Fruit fly (Drosophila melanogaster) whole organism, embryonic: ENCODE data around the gene CG42393.

Experiments
- Blimp-1 ChIP-seq: fragments of 200-800 bp; sonication (Bioruptor generic); optimal IDR thresholded peaks from 3 replicates; lab custom pipeline; 2018; ENCODE audit warnings: missing biosample characterization, missing genetic modification characterization, mild to moderate bottlenecking, moderate library complexity, missing genetic modification reagents
- CG10366 ChIP-seq: fragments of 200-800 bp; sonication (Bioruptor generic); IDR thresholded peaks from 2 replicates; pipeline ENCODE4 v1.3.6; 2022; ENCODE audit warnings: missing biosample characterization, missing genetic modification characterization
- CG10959 ChIP-seq: fragments of 200-800 bp; sonication (Bioruptor generic); IDR thresholded peaks from 2 replicates; pipeline ENCODE4 v1.3.6; 2022; ENCODE audit warnings: missing biosample characterization, missing genetic modification characterization
- CG11085 ChIP-seq: fragments of 200-800 bp; sonication (Bioruptor generic); IDR thresholded peaks from 2 replicates; pipeline ENCODE4 v1.3.6; 2022; ENCODE audit warnings: missing biosample characterization, missing genetic modification characterization
- CG11696 ChIP-seq: fragments of 200-800 bp; sonication (Bioruptor generic); IDR thresholded peaks from 2 replicates; pipeline ENCODE4 v1.3.6; 2022; ENCODE audit warnings: missing biosample characterization, missing genetic modification characterization
- CG1233 ChIP-seq: fragments of 200-800 bp; sonication (Bioruptor generic); optimal IDR thresholded peaks from 4 replicates; lab custom pipeline; 2018; ENCODE audit warnings: missing biosample characterization, mild to moderate bottlenecking, missing genetic modification characterization
- CG12659 ChIP-seq: fragments of 200-800 bp; sonication (Bioruptor generic); optimal IDR thresholded peaks from 3 replicates; lab custom pipeline; 2017; ENCODE audit warnings: mild to moderate bottlenecking, missing biosample characterization, missing genetic modification reagents, missing genetic modification characterization
- CG14965 ChIP-seq: fragments of 200-800 bp; sonication (Bioruptor generic); optimal IDR thresholded peaks from 2 replicates; lab custom pipeline; 2016; ENCODE audit warnings: missing biosample characterization, missing genetic modification characterization, borderline replicate concordance
- CG15073 ChIP-seq: fragments of 200-800 bp; sonication (Bioruptor generic); optimal IDR thresholded peaks from 2 replicates; lab custom pipeline; 2016; ENCODE audit warnings: missing biosample characterization, missing genetic modification characterization
- CG17829 ChIP-seq: fragments of 200-800 bp; optimal IDR thresholded peaks from 2 replicates; lab custom pipeline; 2019; ENCODE audit warnings: missing biosample characterization, mild to moderate bottlenecking, missing genetic modification characterization, moderate library complexity
- CG18764 ChIP-seq: fragments of 200-800 bp; sonication (Bioruptor generic); optimal IDR thresholded peaks from 3 replicates; lab custom pipeline; 2016; ENCODE audit warnings: missing biosample characterization, missing genetic modification characterization
- CG2116 ChIP-seq: fragments of 200-800 bp; sonication (Bioruptor generic); optimal IDR thresholded peaks from 3 replicates; lab custom pipeline; 2018; ENCODE audit warnings: missing biosample characterization, mild to moderate bottlenecking, missing genetic modification characterization
- CG31224 ChIP-seq: fragments of 200-800 bp; sonication (Bioruptor generic); IDR thresholded peaks from 2 replicates; pipeline ENCODE4 v1.3.6; 2022; ENCODE audit warnings: missing biosample characterization, missing genetic modification characterization
- CG3281 ChIP-seq: fragments of 200-800 bp; sonication (Bioruptor generic); optimal IDR thresholded peaks from 3 replicates; lab custom pipeline; 2017; ENCODE audit warnings: missing biosample characterization, mild to moderate bottlenecking, missing genetic modification characterization
- CG34422 ChIP-seq: fragments of 200-800 bp; sonication (Bioruptor generic); IDR thresholded peaks from 3 replicates; pipeline ENCODE4 v1.3.6; 2022; ENCODE audit warnings: missing biosample characterization, missing genetic modification characterization
- CG4360 ChIP-seq: fragments of 200-800 bp; sonication (Bioruptor generic); IDR thresholded peaks from 2 replicates; pipeline ENCODE4 v1.3.6; 2022; ENCODE audit warnings: missing biosample characterization, missing genetic modification characterization
- CG4617 ChIP-seq: fragments of 200-800 bp; sonication (Bioruptor generic); optimal IDR thresholded peaks from 3 replicates; lab custom pipeline; 2016; ENCODE audit warnings: missing biosample characterization, missing genetic modification characterization, borderline replicate concordance
- CG4730 ChIP-seq: fragments of 200-800 bp; sonication (Bioruptor generic); IDR thresholded peaks from 2 replicates; pipeline ENCODE4 v1.3.6; 2022; ENCODE audit warnings: missing biosample characterization, missing genetic modification characterization
- CG5245 ChIP-seq: fragments of 200-800 bp; sonication (Bioruptor generic); optimal IDR thresholded peaks from 3 replicates; lab custom pipeline; 2016; ENCODE audit warnings: missing biosample characterization, missing genetic modification characterization
- CG6791 ChIP-seq: fragments of 200-800 bp; sonication (Bioruptor generic); IDR thresholded peaks from 3 replicates; pipeline ENCODE4 v1.3.6; 2022; ENCODE audit warnings: missing biosample characterization, missing genetic modification characterization; ENCODE audit not compliant: partially characterized antibody
- CG7357 ChIP-seq: fragments of 200-800 bp; sonication (Bioruptor generic); IDR thresholded peaks from 3 replicates; pipeline ENCODE4 v1.3.6; 2022; ENCODE audit warnings: missing biosample characterization, missing genetic modification characterization
- CG7372 ChIP-seq: fragments of 200-800 bp; sonication (Bioruptor generic); IDR thresholded peaks from 2 replicates; pipeline ENCODE4 v1.3.6; 2022; ENCODE audit warnings: missing biosample characterization, missing genetic modification characterization
- CG8089 ChIP-seq: fragments of 200-800 bp; sonication (Bioruptor generic); optimal IDR thresholded peaks from 3 replicates; lab custom pipeline; 2016; ENCODE audit warnings: missing biosample characterization, missing genetic modification characterization
- CoRest ChIP-seq: fragments of 200-800 bp; sonication (Bioruptor generic); optimal IDR thresholded peaks from 3 replicates; lab custom pipeline; 2018; ENCODE audit warnings: missing biosample characterization, mild to moderate bottlenecking, missing genetic modification characterization, moderate library complexity
- Dbx ChIP-seq: fragments of 200-800 bp; sonication (Bioruptor generic); IDR thresholded peaks from 3 replicates; pipeline ENCODE4 v1.3.6; 2022; ENCODE audit warnings: missing biosample characterization, missing genetic modification characterization
- HmgZ ChIP-seq: fragments of 200-800 bp; sonication (Bioruptor generic); optimal IDR thresholded peaks from 2 replicates; lab custom pipeline; 2018; ENCODE audit warnings: missing biosample characterization, mild to moderate bottlenecking, missing genetic modification characterization
- Hr3 ChIP-seq: fragments of 200-800 bp; sonication (Bioruptor generic); optimal IDR thresholded peaks from 3 replicates; lab custom pipeline; 2016; ENCODE audit warnings: missing biosample characterization, missing genetic modification characterization
- Lhr ChIP-seq: fragments of 200-800 bp; sonication (Bioruptor generic); optimal IDR thresholded peaks from 3 replicates; lab custom pipeline; 2017; ENCODE audit warnings: mild to moderate bottlenecking, missing biosample characterization, missing genetic modification reagents, missing genetic modification characterization
- MBD-R2 ChIP-seq: fragments of 200-800 bp; sonication (Bioruptor generic); IDR thresholded peaks from 2 replicates; pipeline ENCODE4 v1.3.6; 2022; ENCODE audit warnings: missing biosample characterization, missing genetic modification characterization
- Mad ChIP-seq: fragments of 200-800 bp; sonication (Bioruptor generic); optimal IDR thresholded peaks from 2 replicates; lab custom pipeline; 2016; ENCODE audit warnings: missing biosample characterization, missing genetic modification characterization
- Optix ChIP-seq: fragments of 200-800 bp; sonication (Bioruptor generic); IDR thresholded peaks from 3 replicates; pipeline ENCODE4 v1.3.6; 2022; ENCODE audit warnings: missing biosample characterization, missing genetic modification characterization
- Pdp1 ChIP-seq, 2 experiments: fragments of 200-800 bp; sonication (Bioruptor generic); optimal IDR thresholded peaks; 3 replicates each; lab custom pipeline; 2016; ENCODE audit warnings: missing biosample characterization in 2 of 2, missing genetic modification characterization in 2 of 2, mild to moderate bottlenecking in 1 of 2, moderate library complexity in 1 of 2
- Six4 ChIP-seq: fragments of 200-800 bp; sonication (Bioruptor generic); optimal IDR thresholded peaks from 2 replicates; lab custom pipeline; 2016; ENCODE audit warnings: missing biosample characterization, missing genetic modification characterization
- Taf1 ChIP-seq: fragments of 200-800 bp; sonication (Bioruptor generic); IDR thresholded peaks from 2 replicates; pipeline ENCODE4 v1.3.6; 2022; ENCODE audit warnings: missing biosample characterization, missing genetic modification characterization
- chm ChIP-seq: fragments of 200-800 bp; sonication (Bioruptor generic); IDR thresholded peaks from 2 replicates; pipeline ENCODE4 v1.3.6; 2022; ENCODE audit warnings: missing biosample characterization, missing genetic modification characterization
- corto ChIP-seq: fragments of 200-800 bp; sonication (Bioruptor generic); optimal IDR thresholded peaks from 2 replicates; lab custom pipeline; 2016; ENCODE audit warnings: missing biosample characterization, mild to moderate bottlenecking, missing genetic modification characterization, moderate library complexity
- crc ChIP-seq: fragments of 200-800 bp; sonication (Bioruptor generic); optimal IDR thresholded peaks from 2 replicates; lab custom pipeline; 2016; ENCODE audit warnings: missing biosample characterization, missing genetic modification characterization
- dpn ChIP-seq, 2 experiments: fragments of 200-800 bp; sonication (Bioruptor generic); optimal IDR thresholded peaks; 3 replicates each; lab custom pipeline; 2016; ENCODE audit warnings: missing biosample characterization in 2 of 2, missing genetic modification characterization in 2 of 2
- ewg ChIP-seq: fragments of 200-800 bp; sonication (Bioruptor generic); optimal IDR thresholded peaks from 3 replicates; lab custom pipeline; 2017; ENCODE audit warnings: mild to moderate bottlenecking, missing biosample characterization, missing genetic modification reagents, missing genetic modification characterization
- eyg ChIP-seq: fragments of 200-800 bp; sonication (Bioruptor generic); optimal IDR thresholded peaks from 3 replicates; lab custom pipeline; 2016; ENCODE audit warnings: missing biosample characterization, missing genetic modification characterization
- fd102C ChIP-seq: fragments of 200-800 bp; sonication (Bioruptor generic); optimal IDR thresholded peaks from 2 replicates; lab custom pipeline; 2018; ENCODE audit warnings: missing biosample characterization, mild to moderate bottlenecking, missing genetic modification characterization, moderate library complexity
- gem ChIP-seq: fragments of 200-800 bp; sonication (Bioruptor generic); optimal IDR thresholded peaks from 2 replicates; lab custom pipeline; 2019; ENCODE audit warnings: missing biosample characterization, mild to moderate bottlenecking, missing genetic modification characterization, moderate library complexity
- kni ChIP-seq: fragments of 200-800 bp; sonication (Bioruptor generic); optimal IDR thresholded peaks from 3 replicates; lab custom pipeline; 2017; ENCODE audit warnings: mild to moderate bottlenecking, missing biosample characterization, missing genetic modification reagents, missing genetic modification characterization
- pnt ChIP-seq: fragments of 200-800 bp; sonication (Bioruptor generic); optimal IDR thresholded peaks from 3 replicates; lab custom pipeline; 2016; ENCODE audit warnings: missing biosample characterization, missing genetic modification characterization
- pros ChIP-seq: fragments of 200-800 bp; sonication (Bioruptor generic); optimal IDR thresholded peaks from 3 replicates; lab custom pipeline; 2019; ENCODE audit warnings: missing biosample characterization, mild to moderate bottlenecking, missing genetic modification characterization, moderate library complexity
- psq ChIP-seq: fragments of 200-800 bp; sonication (Bioruptor generic); optimal IDR thresholded peaks from 2 replicates; lab custom pipeline; 2017; ENCODE audit warnings: missing biosample characterization, missing genetic modification characterization
- slp2 ChIP-seq: fragments of 200-800 bp; sonication (Bioruptor generic); optimal IDR thresholded peaks from 2 replicates; lab custom pipeline; 2016; ENCODE audit warnings: missing biosample characterization, missing genetic modification characterization
- usp ChIP-seq: fragments of >200 bp; optimal IDR thresholded peaks from 2 replicates; lab custom pipeline; 2017; ENCODE audit warnings: missing biosample characterization, missing genetic modification characterization
- wdn ChIP-seq: fragments of 200-800 bp; sonication (Bioruptor generic); IDR thresholded peaks from 2 replicates; pipeline ENCODE4 v1.3.6; 2022; ENCODE audit warnings: missing biosample characterization, missing genetic modification characterization

CG42393 gene

dm6 chr3L:18029546-18030300, 12.8 kb upstream of the CG42393 start (continued):
- TF ChIP-seq crc (peak; percentile 12), CG7372 (GFP tag; lab: Robert Waterston, UW) (no peak), pnt (GFP tag; lab: Kevin White, UChicago) (peak; percentile 35), Six4 (GFP tag; lab: Kevin White, UChicago) (peak; percentile 47), CG14965 (GFP tag; lab: Kevin White, UChicago) (peak; percentile 62), CG18764 (GFP tag; lab: Kevin White, UChicago) (peak; percentile 73), wdn (GFP tag; lab: Robert Waterston, UW) (no peak; the same call in 1 of the 2 replicates), pros (peak; percentile 41), psq (GFP tag; lab: Kevin White, UChicago) (peak; percentile 69), CG11696 (GFP tag; lab: Robert Waterston, UW) (peak; percentile 60), CG10959 (GFP tag; lab: Robert Waterston, UW) (peak; percentile 39; the same call in 1 of the 2 replicates), CG3281 (GFP tag; lab: Kevin White, UChicago) (peak; percentile 45), ewg (peak; percentile 71), CG7357 (GFP tag; lab: Robert Waterston, UW) (no peak), kni (GFP tag; lab: Kevin White, UChicago) (peak; percentile 96), HmgZ (peak; percentile 90), CG8089 (GFP tag; lab: Kevin White, UChicago) (peak; percentile 79), chm (GFP tag; lab: Robert Waterston, UW) (no peak), Pdp1 (GFP tag; optimal IDR thresholded peaks at IDR 0.05; lab: Kevin White, UChicago) (peak; percentile 40 to 82), Mad (GFP tag; lab: Kevin White, UChicago) (peak; percentile 65), CG15073 (no peak), Taf1 (GFP tag; lab: Robert Waterston, UW) (no peak), CoRest (peak; percentile 71), fd102C (peak; percentile 68), CG31224 (GFP tag; lab: Robert Waterston, UW) (no peak), CG12659 (GFP tag; lab: Kevin White, UChicago) (peak; percentile 60), CG4730 (GFP tag; lab: Robert Waterston, UW) (no peak), eyg (GFP tag; lab: Kevin White, UChicago) (peak; percentile 65), Hr3 (GFP tag; lab: Kevin White, UChicago) (peak; percentile 83), CG6791 (no peak), MBD-R2 (GFP tag; lab: Robert Waterston, UW) (peak; percentile 17; the same call in 1 of the 2 replicates), gem (tag; lab: Kevin White, UChicago) (peak; percentile 75), Dbx (GFP tag; lab: Robert Waterston, UW) (peak; percentile 67; the same call in 2 of the 3 replicates), Optix (GFP tag; lab: Robert Waterston, UW) (peak; percentile 14; the same call in 1 of the 3 replicates), Blimp-1 (GFP tag; lab: Kevin White, UChicago) (peak; percentile 84), CG5245 (GFP tag; lab: Kevin White, UChicago) (peak; percentile 74), Lhr (GFP tag; lab: Kevin White, UChicago) (peak; percentile 60), slp2 (peak; percentile 30), CG34422 (GFP tag; lab: Robert Waterston, UW) (peak; percentile 49; the same call in 1 of the 3 replicates), CG2116 (peak; percentile 59), CG11085 (GFP tag; lab: Robert Waterston, UW) (no peak), corto (GFP tag; lab: Kevin White, UChicago) (peak; percentile 21), CG1233 (GFP tag; lab: Kevin White, UChicago) (peak; percentile 81), CG4617 (peak; percentile 30), CG4360 (GFP tag; lab: Robert Waterston, UW) (peak; percentile 65), dpn (GFP tag; optimal IDR thresholded peaks at IDR 0.05; lab: Kevin White, UChicago) (peak; percentile 28 to 67), CG17829 (tag; lab: Kevin White, UChicago) (peak; percentile 7), usp (GFP tag; lab: Kevin White, UChicago) (no peak), CG10366 (GFP tag; lab: Robert Waterston, UW) (no peak)
